Worm (Caenorhabditis elegans): Measurements from ENCODE around the gene F19B10.10.

Gene F19B10.10

DNA sequence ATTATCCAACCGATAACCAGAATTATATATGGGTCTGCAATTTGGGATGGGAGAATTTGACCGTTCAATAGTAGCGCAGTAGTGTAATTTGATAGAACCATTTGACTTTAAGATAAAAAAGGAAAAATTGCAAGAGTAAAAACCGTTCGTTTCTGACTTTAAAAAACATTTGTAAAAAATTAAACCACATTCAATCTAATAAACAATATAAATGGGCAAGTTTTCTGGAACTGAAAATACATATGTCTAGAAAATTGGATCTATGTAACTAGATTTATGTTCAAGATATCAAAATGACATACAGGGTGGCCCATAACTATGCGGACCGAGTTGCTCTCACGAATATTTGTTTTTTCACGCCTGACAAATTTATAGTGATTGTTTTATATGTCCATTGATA is 13.4 kb upstream of the F19B10.10 start, which contains the start of gene srx-102:
TSS of gene srx-102 (minus strand) at position 101 of the 400 bp plus-strand sequence.
- TF ChIP-seq duxl-1 (tag; optimal IDR thresholded peaks at IDR 0.05; ENCODE audit: poor library complexity) (no peak), egl-43 (GFP tag; IDR thresholded peaks at IDR 0.05) (no peak), zip-2 (tag; optimal IDR thresholded peaks at IDR 0.05) (no peak), unc-62 (GFP tag; optimal IDR thresholded peaks at IDR 0.05 in 1 of 2) (peak in 1 of 2 experiments; percentile 45), unc-62 (tag; optimal IDR thresholded peaks at IDR 0.05) (no peak), tra-1 (GFP tag; IDR thresholded peaks at IDR 0.05) (no peak), nhr-48 (tag; optimal IDR thresholded peaks at IDR 0.05) (no peak)

- TF ChIP-seq zip-2 (tag; optimal IDR thresholded peaks at IDR 0.05) (no peak), aha-1 (tag) (peak; percentile 34)
Observed at ce11 chrII:3690646-3691045, 9.4 kb upstream of the F19B10.10 start, which contains the start of gene srx-101. Gene srx-101 (minus strand): TSS chrII:3690746.

DNA sequence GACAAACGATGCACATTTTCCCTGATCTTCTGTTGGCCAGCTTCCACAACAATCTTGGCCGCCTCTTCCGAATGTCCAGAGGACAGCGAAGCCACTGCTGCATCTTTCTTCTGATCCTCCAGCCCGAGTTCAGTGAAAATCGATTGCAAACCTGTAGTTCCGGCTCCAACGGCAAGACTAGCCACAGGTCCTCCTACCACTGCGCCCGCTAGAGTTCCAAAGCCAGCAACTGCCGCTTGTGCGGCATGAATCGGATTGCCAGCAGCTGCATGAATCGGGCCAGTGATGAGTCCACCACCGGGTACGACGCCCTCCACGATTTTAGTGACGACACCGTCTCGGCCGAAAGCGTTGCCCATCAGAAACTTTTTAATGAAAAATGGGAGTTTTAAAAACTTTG is 7.1 kb upstream of the F19B10.10 start, which contains the start of gene ifas-1:
TSS of gene ifas-1 (minus strand) at position 387 of the 400 bp plus-strand sequence.
- TF ChIP-seq set-16 (GFP tag; IDR thresholded peaks at IDR 0.05) (peak; percentile 70), daf-19 (GFP tag; conservative IDR thresholded peaks at IDR 0.05) (no peak)

DNA sequence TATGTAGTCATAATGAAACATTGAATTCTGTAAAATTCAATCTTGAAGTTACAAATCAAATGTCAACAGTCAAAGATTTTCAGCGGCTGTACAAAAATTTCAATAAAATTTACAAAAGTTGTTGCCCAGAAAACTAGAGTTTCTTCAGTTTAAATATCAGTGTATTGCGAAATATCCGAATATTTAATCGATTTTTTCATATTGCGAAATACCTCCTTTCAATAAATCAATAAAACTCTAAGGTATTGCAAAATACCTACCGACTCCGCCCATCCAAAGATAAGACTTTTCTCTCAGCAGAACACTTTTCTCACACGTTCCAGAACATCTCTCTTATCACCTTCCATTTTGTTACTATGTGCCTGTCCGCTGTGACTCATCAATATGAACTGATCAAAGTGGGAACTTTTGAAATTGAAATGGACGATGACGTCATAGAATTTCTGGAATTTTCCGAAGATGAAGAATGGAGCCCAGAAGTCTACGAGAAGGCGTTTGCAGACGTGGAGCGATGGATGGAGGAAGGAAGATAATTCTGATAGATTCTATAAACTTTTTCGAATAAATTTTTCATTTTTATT is 3.4 kb upstream of the F19B10.10 start:
- TF ChIP-seq saeg-2 (GFP tag; IDR thresholded peaks at IDR 0.05) (no peak), daf-16 (GFP tag; optimal IDR thresholded peaks at IDR 0.05) (no peak), daf-16 (tag; optimal IDR thresholded peaks at IDR 0.05) (peak; percentile 21), dmd-6 (GFP tag; IDR thresholded peaks at IDR 0.05) (peak; percentile 42; the same call in 1 of the 2 replicates), aly-2 (tag; optimal IDR thresholded peaks at IDR 0.05) (no peak), ceh-28 (tag; optimal IDR thresholded peaks at IDR 0.05) (peak; percentile 40), pqm-1 (tag; optimal IDR thresholded peaks at IDR 0.05) (peak; percentile 5)

- TF ChIP-seq zip-2 (tag; optimal IDR thresholded peaks at IDR 0.05) = no peak
- no peak for TF ChIP-seq nhr-111 (GFP tag; optimal IDR thresholded peaks at IDR 0.05)
- TF ChIP-seq fos-1 (tag; optimal IDR thresholded peaks at IDR 0.05) = no peak
- TF ChIP-seq lin-1 (GFP tag; IDR thresholded peaks at IDR 0.05) = no peak
- TF ChIP-seq nhr-237 (tag; optimal IDR thresholded peaks at IDR 0.05) = no peak
- no peak for TF ChIP-seq F49E8.2 (tag; optimal IDR thresholded peaks at IDR 0.05; ENCODE audit: borderline replicate concordance)
- TF ChIP-seq T26A8.4 (GFP tag; IDR thresholded peaks at IDR 0.05) = no peak
- TF ChIP-seq mdt-29 (GFP tag; IDR thresholded peaks at IDR 0.05) = no peak
- TF ChIP-seq spr-3 (GFP tag; optimal IDR thresholded peaks at IDR 0.05) = no peak
- TF ChIP-seq R02D3.7 (tag; optimal IDR thresholded peaks at IDR 0.05) = peak; percentile 45
- peak; percentile 93 for TF ChIP-seq dpl-1 (GFP tag; optimal IDR thresholded peaks at IDR 0.05)
- TF ChIP-seq snpc-4 (tag; optimal IDR thresholded peaks at IDR 0.05) = no peak
- TF ChIP-seq pqm-1 (tag; optimal IDR thresholded peaks at IDR 0.05) = peak; percentile 3
- no peak for TF ChIP-seq unc-130 (GFP tag; optimal IDR thresholded peaks at IDR 0.05)
- peak in 1 of 2 experiments; percentile 66 for TF ChIP-seq mdl-1 (tag; optimal IDR thresholded peaks at IDR 0.05)
- peak; percentile 63 for TF ChIP-seq mxl-3 (GFP tag; optimal IDR thresholded peaks at IDR 0.05)
- no peak for TF ChIP-seq nhr-10 (tag; optimal IDR thresholded peaks at IDR 0.05)
- no peak for TF ChIP-seq nhr-76 (tag; optimal IDR thresholded peaks at IDR 0.05)
- TF ChIP-seq tag-97 (GFP tag; IDR thresholded peaks at IDR 0.05) = no peak
- no peak for TF ChIP-seq ZK546.5 (tag; optimal IDR thresholded peaks at IDR 0.05)
- peak; percentile 100 for TF ChIP-seq hlh-30 (tag; optimal IDR thresholded peaks at IDR 0.05; ENCODE audit: insufficient read depth)
- no peak for TF ChIP-seq mep-1 (tag; optimal IDR thresholded peaks at IDR 0.05)
- peak; percentile 85 for TF ChIP-seq duxl-1 (tag; optimal IDR thresholded peaks at IDR 0.05; ENCODE audit: poor library complexity)
- no peak for TF ChIP-seq egl-27 (tag; optimal IDR thresholded peaks at IDR 0.05)
- peak; percentile 63 for TF ChIP-seq dmd-6 (GFP tag; IDR thresholded peaks at IDR 0.05)
- TF ChIP-seq ctbp-1 (GFP tag; IDR thresholded peaks at IDR 0.05) = no peak
- no peak for TF ChIP-seq ztf-7 (tag; optimal IDR thresholded peaks at IDR 0.05)
- TF ChIP-seq zfp-2 (tag; optimal IDR thresholded peaks at IDR 0.05) = no peak
- TF ChIP-seq nhr-28 (tag; optimal IDR thresholded peaks at IDR 0.05) = peak; percentile 71
- no peak for TF ChIP-seq aly-2 (tag; optimal IDR thresholded peaks at IDR 0.05)
- TF ChIP-seq nhr-102 (tag; optimal IDR thresholded peaks at IDR 0.05) = no peak
- no peak for TF ChIP-seq ces-1 (GFP tag; optimal IDR thresholded peaks at IDR 0.05)
Observed at ce11 chrII:3682770-3683234, 1.6 kb upstream of the F19B10.10 start, which contains the start of gene F19B10.1. Gene F19B10.1 (plus strand): TSS chrII:3683184.
